Fruit fly (Drosophila melanogaster): Measurements from ENCODE around the gene CG31524.

DNA sequence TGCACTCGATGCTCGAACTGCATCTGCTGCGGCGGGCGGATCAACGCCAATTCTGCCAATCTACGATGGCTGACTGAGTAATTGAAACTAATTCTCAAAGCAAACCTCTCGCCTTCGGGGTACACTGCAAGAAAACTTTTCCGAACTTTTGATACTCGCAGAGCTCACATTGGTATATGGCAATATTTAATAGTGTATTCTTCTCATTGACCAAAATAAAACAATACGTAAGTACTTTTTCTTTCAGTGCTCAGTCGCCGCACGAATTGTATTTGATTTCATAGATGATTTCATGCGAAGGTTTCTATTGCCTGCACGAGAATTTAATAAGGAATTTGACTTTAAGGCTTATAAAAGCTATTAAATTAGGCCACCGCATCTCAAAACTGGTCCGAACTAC lies 11.5 kb upstream of the CG31524 start:
- TF ChIP-seq Blimp-1 (GFP tag; optimal IDR thresholded peaks at IDR 0.05) (no peak), sr (GFP tag; IDR thresholded peaks at IDR 0.05) (no peak), CG1792 (GFP tag; optimal IDR thresholded peaks at IDR 0.05) (no peak), CG34422 (GFP tag; IDR thresholded peaks at IDR 0.05) (no peak), Sox102F (GFP tag; optimal IDR thresholded peaks at IDR 0.05) (no peak), Neu2 (GFP tag; optimal IDR thresholded peaks at IDR 0.05; ENCODE audit: borderline replicate concordance) (no peak), Gsc (GFP tag; IDR thresholded peaks at IDR 0.05) (no peak), tgo (GFP tag; IDR thresholded peaks at IDR 0.05) (no peak), zf30C (GFP tag; optimal IDR thresholded peaks at IDR 0.05) (no peak), gfzf (GFP tag; optimal IDR thresholded peaks at IDR 0.05) (no peak), Awh (GFP tag; IDR thresholded peaks at IDR 0.05) (no peak), D (optimal IDR thresholded peaks at IDR 0.05) (no peak), D (GFP tag; optimal IDR thresholded peaks at IDR 0.05) (no peak), Dp (GFP tag; optimal IDR thresholded peaks at IDR 0.05) (no peak), nau (GFP tag; optimal IDR thresholded peaks at IDR 0.05) (no peak)

Data from whole organism, embryonic.